Worm (Caenorhabditis elegans): ENCODE results near the gene F55H2.8.
A peak's percentile ranks its signal among the peaks of the same experiment; 100 is the strongest.

Gene F55H2.8

ce11 chrIII:9521410-9522090 lies 7.9 kb downstream of the F55H2.8 start, which contains the start of the genes clu-1 and prp-40 (continued):
- TF ChIP-seq pha-4 (GFP tag; IDR thresholded peaks at IDR 0.05) (peak; percentile 25; the same call in 1 of the 2 replicates), pha-4 (tag; optimal IDR thresholded peaks at IDR 0.05) (peak; percentile 78), arid-1 (GFP tag; conservative IDR thresholded peaks at IDR 0.05) (peak; percentile 58; the same call in 1 of the 2 replicates), nhr-6 (tag; optimal IDR thresholded peaks at IDR 0.05) (peak; percentile 91), dmd-9 (GFP tag; IDR thresholded peaks at IDR 0.05) (no peak), T20F7.1 (GFP tag; optimal IDR thresholded peaks at IDR 0.05) (no peak), Y48G9A.11 (GFP tag; IDR thresholded peaks at IDR 0.05) (no peak), Y5F2A.4 (GFP tag; optimal IDR thresholded peaks at IDR 0.05) (no peak), nhr-237 (tag; optimal IDR thresholded peaks at IDR 0.05) (no peak), aha-1 (tag) (peak; percentile 98), attf-4 (tag; optimal IDR thresholded peaks at IDR 0.05) (no peak), set-16 (GFP tag; IDR thresholded peaks at IDR 0.05) (no peak), mxl-2 (GFP tag; conservative IDR thresholded peaks at IDR 0.05) (no peak), lin-39 (tag; optimal IDR thresholded peaks at IDR 0.05) (no peak), madf-5 (GFP tag; IDR thresholded peaks at IDR 0.05) (no peak), ztf-7 (tag; optimal IDR thresholded peaks at IDR 0.05) (peak; percentile 86), skn-1 (tag; optimal IDR thresholded peaks at IDR 0.05) (no peak), ceh-28 (tag; optimal IDR thresholded peaks at IDR 0.05) (no peak), zag-1 (tag; optimal IDR thresholded peaks at IDR 0.05) (no peak), nhr-25 (tag; optimal IDR thresholded peaks at IDR 0.05; ENCODE audit: borderline replicate concordance, insufficient read depth) (peak; percentile 49), F37D6.2 (tag; optimal IDR thresholded peaks at IDR 0.05) (peak; percentile 51), ZK337.2 (GFP tag; IDR thresholded peaks at IDR 0.05) (no peak), zip-2 (tag; optimal IDR thresholded peaks at IDR 0.05) (peak; percentile 17), sdz-12 (GFP tag; optimal IDR thresholded peaks at IDR 0.05) (no peak), daf-16 (GFP tag; optimal IDR thresholded peaks at IDR 0.05) (peak in 1 of 2 experiments; percentile 55), daf-16 (tag; optimal IDR thresholded peaks at IDR 0.05) (peak; percentile 72), nhr-102 (tag; optimal IDR thresholded peaks at IDR 0.05) (peak; percentile 63), nhr-111 (GFP tag; optimal IDR thresholded peaks at IDR 0.05) (no peak), dve-1 (tag; optimal IDR thresholded peaks at IDR 0.05; ENCODE audit: insufficient read depth) (peak; percentile 90), lin-38 (GFP tag; IDR thresholded peaks at IDR 0.05) (peak; percentile 96), rbr-2 (tag; optimal IDR thresholded peaks at IDR 0.05) (peak; percentile 91), php-3 (GFP tag; IDR thresholded peaks at IDR 0.05) (no peak), ceh-32 (tag; optimal IDR thresholded peaks at IDR 0.05; ENCODE audit: poor library complexity) (no peak), fkh-10 (GFP tag; optimal IDR thresholded peaks at IDR 0.05) (peak; percentile 76), nhr-48 (tag; optimal IDR thresholded peaks at IDR 0.05) (peak; percentile 40), Y75B8A.6 (GFP tag; IDR thresholded peaks at IDR 0.05) (no peak), zfp-2 (tag; optimal IDR thresholded peaks at IDR 0.05) (no peak), snpc-4 (tag; optimal IDR thresholded peaks at IDR 0.05) (peak; percentile 23), zfp-3 (GFP tag; conservative IDR thresholded peaks at IDR 0.05) (peak; percentile 57; the same call in 1 of the 2 replicates), ctbp-1 (GFP tag; IDR thresholded peaks at IDR 0.05) (peak; percentile 48; the same call in 1 of the 2 replicates), duxl-1 (tag; optimal IDR thresholded peaks at IDR 0.05; ENCODE audit: poor library complexity) (peak; percentile 72), nhr-42 (GFP tag; IDR thresholded peaks at IDR 0.05) (peak; percentile 79; the same call in 1 of the 2 replicates), nhr-76 (tag; optimal IDR thresholded peaks at IDR 0.05) (no peak), lin-1 (GFP tag; IDR thresholded peaks at IDR 0.05) (no peak), mep-1 (tag; optimal IDR thresholded peaks at IDR 0.05) (peak; percentile 92), lin-15B (tag; optimal IDR thresholded peaks at IDR 0.05) (peak; percentile 20), lsy-2 (tag; optimal IDR thresholded peaks at IDR 0.05) (peak; percentile 70 to 94), lin-13 (GFP tag; optimal IDR thresholded peaks at IDR 0.05) (peak; percentile 86), egl-27 (tag; optimal IDR thresholded peaks at IDR 0.05) (no peak), spr-1 (tag; optimal IDR thresholded peaks at IDR 0.05) (peak; percentile 62)
